Worm (Caenorhabditis elegans): Measurements from ENCODE around the gene try-10.
A peak's percentile ranks its signal among the peaks of the same experiment; 100 is the strongest.

Gene try-10

DNA sequence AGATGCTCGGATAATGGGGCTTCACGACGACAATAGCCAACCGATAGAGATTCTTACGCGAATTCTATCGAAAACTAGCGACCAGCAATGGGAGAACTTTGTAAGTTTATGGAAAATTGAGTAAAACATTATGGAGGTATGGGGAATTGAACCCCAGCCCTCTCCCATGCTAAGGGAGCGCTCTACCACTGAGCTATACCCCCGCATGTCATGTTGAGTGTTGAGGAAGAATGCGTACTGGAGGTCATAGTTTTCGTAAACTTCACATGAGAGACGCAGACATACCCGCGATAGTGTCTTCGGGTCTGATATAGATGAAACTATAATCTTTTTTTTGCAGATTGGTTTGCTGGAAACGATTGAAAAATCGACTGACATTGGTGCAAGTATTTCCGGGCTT, 9.7 kb downstream of the try-10 start (continued):
- TF ChIP-seq nhr-23 (tag; optimal IDR thresholded peaks at IDR 0.05) (no peak), mbf-1 (tag; optimal IDR thresholded peaks at IDR 0.05) (no peak), ama-1 (optimal IDR thresholded peaks at IDR 0.05) (no peak), lsy-2 (tag; optimal IDR thresholded peaks at IDR 0.05) (peak; percentile 52 to 63), dmd-4 (tag; optimal IDR thresholded peaks at IDR 0.05) (no peak), lin-13 (GFP tag; optimal IDR thresholded peaks at IDR 0.05) (no peak), F13H6.1 (tag; optimal IDR thresholded peaks at IDR 0.05) (peak; percentile 70)

DNA sequence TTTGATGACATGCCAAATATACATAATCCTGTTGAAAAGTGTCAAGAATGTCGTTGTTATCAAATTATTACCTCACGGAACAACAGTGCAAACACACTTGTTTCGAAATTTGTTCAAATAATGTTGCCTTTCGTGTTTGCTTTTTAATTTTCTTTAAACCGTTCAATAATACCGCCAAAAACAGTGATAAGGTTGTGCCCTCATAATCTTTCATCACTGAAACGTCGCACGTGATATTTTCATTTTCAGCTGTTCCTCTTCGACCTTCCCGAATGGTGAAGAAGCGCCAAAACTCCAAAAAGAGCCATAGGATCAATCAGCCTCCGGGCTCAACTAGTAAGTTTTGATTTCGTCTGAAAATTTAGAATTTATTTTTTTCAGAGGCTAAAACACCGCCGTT, 11.0 kb downstream of the try-10 start, which contains the start of gene inft-2:
Gene inft-2 (plus strand): TSS at position 248 of the 400 bp plus-strand sequence.
- no peak for TF ChIP-seq gmeb-1 (tag; optimal IDR thresholded peaks at IDR 0.05)
- TF ChIP-seq mdl-1 (tag; optimal IDR thresholded peaks at IDR 0.05), result no peak
- TF ChIP-seq nhr-21 (tag; optimal IDR thresholded peaks at IDR 0.05), result no peak
- TF ChIP-seq unc-62 (GFP tag; optimal IDR thresholded peaks at IDR 0.05), result no peak
- no peak for TF ChIP-seq aly-2 (tag; optimal IDR thresholded peaks at IDR 0.05)
- peak; percentile 27 for TF ChIP-seq fos-1 (tag; optimal IDR thresholded peaks at IDR 0.05)
- TF ChIP-seq nhr-11 (tag; optimal IDR thresholded peaks at IDR 0.05), result no peak

DNA sequence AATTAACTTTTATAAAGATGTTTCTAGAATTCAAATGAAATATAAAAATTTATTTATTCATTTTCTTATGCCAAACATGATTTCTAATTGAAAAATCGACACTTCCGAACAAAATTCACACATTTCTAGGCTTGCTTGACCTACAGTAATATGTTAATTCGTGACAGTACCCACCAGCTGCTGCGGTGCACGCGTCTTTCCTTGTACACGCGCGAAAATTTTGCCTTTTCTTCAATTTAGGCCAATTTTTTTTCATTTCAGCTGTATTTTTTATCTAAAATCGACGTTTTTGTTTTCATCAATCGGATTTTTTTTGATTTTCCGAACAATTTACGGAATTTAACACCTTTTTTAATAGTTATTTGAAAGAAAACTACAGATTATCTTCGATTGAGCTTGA, 13.0 kb downstream of the try-10 start:
- TF ChIP-seq ztf-11 (tag; optimal IDR thresholded peaks at IDR 0.05) (no peak), snpc-4 (tag; optimal IDR thresholded peaks at IDR 0.05) (no peak), nhr-237 (tag; optimal IDR thresholded peaks at IDR 0.05) (no peak)

DNA sequence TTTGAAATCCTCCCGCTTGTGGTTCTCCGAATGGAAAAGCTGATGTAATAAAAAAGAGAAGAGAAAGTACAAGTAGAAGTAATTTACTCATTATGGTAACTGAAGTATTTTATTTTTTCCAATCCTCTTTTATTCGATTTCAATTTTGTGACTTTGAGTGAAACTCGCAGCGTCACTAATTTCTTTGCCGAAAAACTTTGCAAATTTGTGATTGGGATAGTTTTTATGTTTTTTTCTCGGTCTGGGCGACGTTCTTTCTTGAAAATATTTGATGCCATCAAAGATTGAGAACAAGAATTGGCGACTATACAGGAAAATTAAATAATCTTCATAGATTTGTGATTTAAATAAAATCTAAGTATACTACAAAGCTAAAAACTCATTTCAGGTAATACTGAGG, 13.5 kb downstream of the try-10 start, which contains the start of gene far-4:
Gene far-4 (minus strand): TSS at position 101 of the 400 bp plus-strand sequence.
- TF ChIP-seq ztf-4 (tag; optimal IDR thresholded peaks at IDR 0.05), result no peak
- TF ChIP-seq C34F6.9 (tag; optimal IDR thresholded peaks at IDR 0.05), result no peak
- no peak for TF ChIP-seq lin-39 (tag; optimal IDR thresholded peaks at IDR 0.05)
- no peak for TF ChIP-seq alr-1 (tag; optimal IDR thresholded peaks at IDR 0.05)
- TF ChIP-seq elt-3 (tag; optimal IDR thresholded peaks at IDR 0.05), result no peak
- no peak for TF ChIP-seq mbf-1 (tag; optimal IDR thresholded peaks at IDR 0.05)

DNA sequence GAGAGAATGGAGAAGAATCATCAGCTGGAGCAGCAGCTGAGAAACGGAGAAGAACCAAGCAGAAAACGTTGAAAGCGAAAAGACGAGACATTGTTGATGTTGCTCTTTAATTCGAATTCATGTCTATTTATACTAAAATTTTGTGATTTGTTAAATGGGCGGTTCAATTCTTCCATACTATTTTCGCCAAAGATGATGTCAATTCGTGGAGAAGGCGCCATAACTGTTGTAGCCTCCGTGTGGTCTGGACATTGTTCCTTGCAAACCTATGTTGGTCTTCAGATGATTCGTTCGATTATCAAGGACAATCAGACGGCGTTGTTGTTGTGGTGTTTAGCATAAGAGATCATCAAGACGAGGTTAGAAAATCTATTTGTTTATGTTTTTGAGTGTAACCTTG, 15.6 kb downstream of the try-10 start, which contains the start of gene far-3:
Gene far-3 (minus strand): TSS at position 101 of the 400 bp plus-strand sequence.
- TF ChIP-seq nhr-12 (tag; optimal IDR thresholded peaks at IDR 0.05) (no peak), sma-9 (GFP tag; optimal IDR thresholded peaks at IDR 0.05) (no peak), sma-9 (tag; optimal IDR thresholded peaks at IDR 0.05) (no peak), lsy-2 (tag; optimal IDR thresholded peaks at IDR 0.05) (no peak), ZK546.5 (tag; optimal IDR thresholded peaks at IDR 0.05) (no peak), C34F6.9 (tag; optimal IDR thresholded peaks at IDR 0.05) (no peak), elt-3 (tag; optimal IDR thresholded peaks at IDR 0.05) (no peak), ama-1 (optimal IDR thresholded peaks at IDR 0.05) (no peak), mbf-1 (tag; optimal IDR thresholded peaks at IDR 0.05) (no peak), nhr-21 (tag; optimal IDR thresholded peaks at IDR 0.05) (no peak)

DNA sequence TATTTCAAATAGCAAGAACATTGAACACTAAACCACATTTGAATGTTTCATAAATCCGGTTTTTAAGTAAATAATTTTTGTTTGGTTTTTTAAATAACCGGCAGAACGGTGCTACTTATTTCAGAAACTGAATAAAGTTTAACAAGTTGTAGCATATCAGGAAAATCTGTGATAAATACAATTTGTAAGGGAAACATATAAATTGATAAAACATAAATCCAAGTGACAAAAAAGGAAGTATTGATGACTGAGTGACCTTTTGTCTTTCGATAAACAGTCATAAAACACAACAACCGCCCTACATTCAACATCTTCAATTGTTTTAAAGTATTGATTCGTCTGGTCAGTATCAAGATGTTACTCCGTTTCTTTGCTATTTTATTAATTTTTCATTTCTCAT, 17.8 kb downstream of the try-10 start, which contains the start of gene far-5:
Gene far-5 (plus strand): TSS at position 301 of the 400 bp plus-strand sequence.
- no peak for TF ChIP-seq nhr-237 (tag; optimal IDR thresholded peaks at IDR 0.05)
- TF ChIP-seq unc-39 (tag; optimal IDR thresholded peaks at IDR 0.05), result no peak
- no peak for TF ChIP-seq ztf-11 (tag; optimal IDR thresholded peaks at IDR 0.05)
- TF ChIP-seq mdl-1 (tag; optimal IDR thresholded peaks at IDR 0.05), result no peak
- TF ChIP-seq mab-5 (tag; optimal IDR thresholded peaks at IDR 0.05), result no peak
- TF ChIP-seq ceh-82 (tag; optimal IDR thresholded peaks at IDR 0.05), result no peak
- TF ChIP-seq nhr-21 (tag; optimal IDR thresholded peaks at IDR 0.05), result no peak
- TF ChIP-seq ama-1 (optimal IDR thresholded peaks at IDR 0.05), result no peak
- no peak for TF ChIP-seq nhr-129 (tag; optimal IDR thresholded peaks at IDR 0.05)
- no peak for TF ChIP-seq lsy-2 (tag; optimal IDR thresholded peaks at IDR 0.05)
- no peak for TF ChIP-seq skn-1 (tag; optimal IDR thresholded peaks at IDR 0.05)
- TF ChIP-seq mbf-1 (tag; optimal IDR thresholded peaks at IDR 0.05), result no peak
- no peak for TF ChIP-seq lin-13 (GFP tag; optimal IDR thresholded peaks at IDR 0.05)
- TF ChIP-seq lin-39 (tag; optimal IDR thresholded peaks at IDR 0.05), result no peak
- no peak for TF ChIP-seq fos-1 (tag; optimal IDR thresholded peaks at IDR 0.05)
- TF ChIP-seq elt-3 (tag; optimal IDR thresholded peaks at IDR 0.05), result no peak
- no peak for TF ChIP-seq peb-1 (tag; optimal IDR thresholded peaks at IDR 0.05)
- TF ChIP-seq F13H6.1 (tag; optimal IDR thresholded peaks at IDR 0.05), result no peak
